Worm (Caenorhabditis elegans): Measurements from ENCODE around the gene pqn-74.

- no peak for TF ChIP-seq W03F9.2 (tag; optimal IDR thresholded peaks at IDR 0.05)
- TF ChIP-seq dao-5 (tag; optimal IDR thresholded peaks at IDR 0.05), result no peak
These were observed 39.1 kb upstream of the pqn-74 start, which contains the start of the genes rla-2, popl-7 and Y62E10A.24 for ce11 chrIV:13370235-13370739.
